Fruit fly (Drosophila melanogaster) whole organism, embryonic: Measurements from ENCODE around the gene Iris.

Experiments
- CG10267 ChIP-seq: fragments of 200-800 bp; sonication (Bioruptor generic); optimal IDR thresholded peaks from 2 replicates; lab custom pipeline; 2018; ENCODE audit warnings: missing biosample characterization, mild to moderate bottlenecking, missing genetic modification characterization, moderate library complexity
- CG11560 ChIP-seq: fragments of 200-800 bp; sonication (Bioruptor generic); IDR thresholded peaks from 3 replicates; pipeline ENCODE4 v1.3.6; 2022; ENCODE audit warnings: missing biosample characterization, missing genetic modification characterization
- CG11723 ChIP-seq: fragments of 200-800 bp; sonication (Bioruptor generic); optimal IDR thresholded peaks from 2 replicates; lab custom pipeline; 2017; ENCODE audit warnings: missing biosample characterization, mild to moderate bottlenecking, missing genetic modification characterization
- CG12744 ChIP-seq: fragments of 200-800 bp; sonication (Bioruptor generic); optimal IDR thresholded peaks from 2 replicates; lab custom pipeline; 2016; ENCODE audit warnings: missing biosample characterization, missing genetic modification characterization
- CG12942 ChIP-seq: fragments of 200-800 bp; sonication (Bioruptor generic); optimal IDR thresholded peaks from 3 replicates; lab custom pipeline; 2016; ENCODE audit warnings: missing biosample characterization, missing genetic modification characterization
- CG13123 ChIP-seq: fragments of 200-800 bp; sonication (Bioruptor generic); optimal IDR thresholded peaks from 2 replicates; lab custom pipeline; 2016; ENCODE audit warnings: missing biosample characterization, missing genetic modification characterization
- CG16813 ChIP-seq: fragments of 200-800 bp; sonication (Bioruptor generic); IDR thresholded peaks from 3 replicates; pipeline ENCODE4 v1.3.6; 2022; ENCODE audit warnings: missing biosample characterization, missing genetic modification characterization; ENCODE audit not compliant: partially characterized antibody
- CG16863 ChIP-seq: fragments of 200-800 bp; sonication (Bioruptor generic); optimal IDR thresholded peaks from 3 replicates; lab custom pipeline; 2016; ENCODE audit warnings: missing biosample characterization, missing genetic modification characterization
- CG18476 ChIP-seq: fragments of 200-800 bp; sonication (Bioruptor generic); optimal IDR thresholded peaks from 2 replicates; lab custom pipeline; 2016; ENCODE audit warnings: missing biosample characterization, mild to moderate bottlenecking, missing genetic modification characterization
- CG2199 ChIP-seq: fragments of 200-800 bp; sonication (Bioruptor generic); IDR thresholded peaks from 3 replicates; pipeline ENCODE4 v1.3.6; 2022; ENCODE audit warnings: missing biosample characterization, missing genetic modification characterization
- CG30431 ChIP-seq: fragments of 200-800 bp; sonication (Bioruptor generic); optimal IDR thresholded peaks from 2 replicates; lab custom pipeline; 2017; ENCODE audit warnings: missing biosample characterization, missing genetic modification characterization
- CG31365 ChIP-seq: fragments of 200-800 bp; sonication (Bioruptor generic); optimal IDR thresholded peaks from 2 replicates; lab custom pipeline; 2018; ENCODE audit warnings: missing biosample characterization, mild to moderate bottlenecking, missing genetic modification characterization
- CG31388 ChIP-seq: fragments of 200-800 bp; sonication (Bioruptor generic); optimal IDR thresholded peaks from 2 replicates; lab custom pipeline; 2016; ENCODE audit warnings: missing biosample characterization, missing genetic modification characterization
- CG3281 ChIP-seq: fragments of 200-800 bp; sonication (Bioruptor generic); optimal IDR thresholded peaks from 3 replicates; lab custom pipeline; 2017; ENCODE audit warnings: missing biosample characterization, mild to moderate bottlenecking, missing genetic modification characterization
- CG3847 ChIP-seq: fragments of 200-800 bp; sonication (Bioruptor generic); IDR thresholded peaks from 2 replicates; pipeline ENCODE4 v1.3.6; 2022; ENCODE audit warnings: missing biosample characterization, missing genetic modification characterization
- CG6683 ChIP-seq: fragments of 200-800 bp; sonication (Bioruptor generic); optimal IDR thresholded peaks from 2 replicates; lab custom pipeline; 2017; ENCODE audit warnings: missing biosample characterization, mild to moderate bottlenecking, missing genetic modification characterization, missing genetic modification reagents
- CG6791 ChIP-seq: fragments of 200-800 bp; sonication (Bioruptor generic); IDR thresholded peaks from 3 replicates; pipeline ENCODE4 v1.3.6; 2022; ENCODE audit warnings: missing biosample characterization, missing genetic modification characterization; ENCODE audit not compliant: partially characterized antibody
- CG9437 ChIP-seq: fragments of 200-800 bp; sonication (Bioruptor generic); optimal IDR thresholded peaks from 2 replicates; lab custom pipeline; 2018; ENCODE audit warnings: missing biosample characterization, mild to moderate bottlenecking, missing genetic modification characterization
- CG9797 ChIP-seq: fragments of 200-800 bp; sonication (Bioruptor generic); optimal IDR thresholded peaks from 3 replicates; lab custom pipeline; 2018; ENCODE audit warnings: missing biosample characterization, mild to moderate bottlenecking, missing genetic modification characterization
- CHES-1-like ChIP-seq: fragments of 200-800 bp; sonication (Bioruptor generic); optimal IDR thresholded peaks from 2 replicates; lab custom pipeline; 2016; ENCODE audit warnings: missing biosample characterization, missing genetic modification characterization
- D ChIP-seq, 2 experiments: fragments of 200-800 bp in 1 of 2; fragments of >200 bp in 1 of 2; sonication (Bioruptor generic) in 1 of 2; optimal IDR thresholded peaks; 2 replicates in 1 of 2; 3 replicates in 1 of 2; lab custom pipeline; 2017; ENCODE audit warnings: mild to moderate bottlenecking in 1 of 2, missing biosample characterization in 1 of 2, missing genetic modification characterization in 1 of 2, missing genetic modification reagents in 1 of 2
- Dip3 ChIP-seq: fragments of 200-800 bp; sonication (Bioruptor generic); optimal IDR thresholded peaks from 3 replicates; lab custom pipeline; 2016; ENCODE audit warnings: missing biosample characterization, missing genetic modification characterization
- Elba2 ChIP-seq: fragments of 200-800 bp; sonication (Bioruptor generic); optimal IDR thresholded peaks from 3 replicates; lab custom pipeline; 2016; ENCODE audit warnings: missing biosample characterization, missing genetic modification characterization
- Fer2 ChIP-seq: fragments of 200-800 bp; sonication (Bioruptor generic); optimal IDR thresholded peaks from 2 replicates; lab custom pipeline; 2018; ENCODE audit warnings: missing biosample characterization, mild to moderate bottlenecking, missing genetic modification characterization, moderate library complexity
- Hr78 ChIP-seq, 2 experiments: fragments of 200-800 bp in 1 of 2; fragments of >200 bp in 1 of 2; sonication (Bioruptor generic) in 1 of 2; optimal IDR thresholded peaks; 2 replicates each; lab custom pipeline; 2017 to 2019; ENCODE audit warnings: missing biosample characterization in 2 of 2, missing genetic modification characterization in 2 of 2, mild to moderate bottlenecking in 1 of 2, moderate library complexity in 1 of 2
- Med ChIP-seq: fragments of 200-800 bp; sonication (Bioruptor generic); peaks from one replicate; lab custom pipeline; 2016; ENCODE audit warnings: missing biosample characterization, missing genetic modification characterization, mild to moderate bottlenecking, inconsistent platforms, moderate library complexity
- NFAT ChIP-seq: fragments of 200-800 bp; sonication (Bioruptor generic); IDR thresholded peaks from 2 replicates; pipeline ENCODE4 v1.3.6; 2022; ENCODE audit warnings: missing biosample characterization, missing genetic modification characterization
- Scr ChIP-seq: fragments of 200-800 bp; sonication (Bioruptor generic); IDR thresholded peaks from 2 replicates; pipeline ENCODE4 v1.3.6; 2022; ENCODE audit warnings: missing biosample characterization, missing genetic modification characterization; ENCODE audit not compliant: partially characterized antibody
- Sry-β ChIP-seq: fragments of 200-800 bp; sonication (Bioruptor generic); optimal IDR thresholded peaks from 2 replicates; lab custom pipeline; 2018; ENCODE audit warnings: missing biosample characterization, mild to moderate bottlenecking, missing genetic modification characterization, moderate library complexity
- ab ChIP-seq: fragments of 200-800 bp; sonication (Bioruptor generic); optimal IDR thresholded peaks from 2 replicates; lab custom pipeline; 2016; ENCODE audit warnings: missing biosample characterization, missing genetic modification characterization
- ato ChIP-seq: fragments of 200-800 bp; sonication (Bioruptor generic); IDR thresholded peaks from 2 replicates; pipeline ENCODE4 v1.3.6; 2022; ENCODE audit warnings: missing biosample characterization, missing genetic modification characterization; ENCODE audit not compliant: partially characterized antibody
- bbx ChIP-seq: fragments of 200-800 bp; sonication (Bioruptor generic); IDR thresholded peaks from 2 replicates; pipeline ENCODE4 v1.3.6; 2022; ENCODE audit warnings: missing biosample characterization, missing genetic modification characterization; ENCODE audit not compliant: partially characterized antibody
- dpn ChIP-seq, 2 experiments: fragments of 200-800 bp; sonication (Bioruptor generic); optimal IDR thresholded peaks; 3 replicates each; lab custom pipeline; 2016; ENCODE audit warnings: missing biosample characterization in 2 of 2, missing genetic modification characterization in 2 of 2
- emc ChIP-seq: fragments of 200-800 bp; sonication (Bioruptor generic); optimal IDR thresholded peaks from 2 replicates; lab custom pipeline; 2016; ENCODE audit warnings: missing biosample characterization, missing genetic modification characterization
- eve ChIP-seq, 2 experiments: fragments of >200 bp; optimal IDR thresholded peaks; 2 replicates each; lab custom pipeline; 2017; ENCODE audit warnings: missing biosample characterization in 2 of 2, missing genetic modification characterization in 2 of 2
- fd3F ChIP-seq: fragments of 200-800 bp; sonication (Bioruptor generic); optimal IDR thresholded peaks from 2 replicates; lab custom pipeline; 2018; ENCODE audit warnings: missing biosample characterization, mild to moderate bottlenecking, missing genetic modification characterization, moderate library complexity
- gce ChIP-seq: fragments of 200-800 bp; sonication (Bioruptor generic); IDR thresholded peaks from 3 replicates; pipeline ENCODE4 v1.3.6; 2022; ENCODE audit warnings: missing biosample characterization, missing genetic modification characterization
- gcm2 ChIP-seq: fragments of 200-800 bp; sonication (Bioruptor generic); optimal IDR thresholded peaks from 2 replicates; lab custom pipeline; 2016; ENCODE audit warnings: missing biosample characterization, missing genetic modification characterization
- gem ChIP-seq: fragments of 200-800 bp; sonication (Bioruptor generic); optimal IDR thresholded peaks from 2 replicates; lab custom pipeline; 2019; ENCODE audit warnings: missing biosample characterization, mild to moderate bottlenecking, missing genetic modification characterization, moderate library complexity
- h ChIP-seq: fragments of >200 bp; optimal IDR thresholded peaks from 2 replicates; lab custom pipeline; 2017
- hkb ChIP-seq, 2 experiments: fragments of 200-800 bp in 1 of 2; fragments of >200 bp in 1 of 2; sonication (Bioruptor generic) in 1 of 2; IDR thresholded peaks in 1 of 2; optimal IDR thresholded peaks in 1 of 2; 2 replicates each; pipeline versions ENCODE4 v1.3.6 to Lab custom; 2017 to 2022; ENCODE audit warnings: missing biosample characterization in 1 of 2, missing genetic modification characterization in 1 of 2
- inv ChIP-seq: fragments of 200-800 bp; sonication (Bioruptor generic); IDR thresholded peaks from 2 replicates; pipeline ENCODE4 v1.3.6; 2022; ENCODE audit warnings: missing biosample characterization, missing genetic modification characterization; ENCODE audit not compliant: partially characterized antibody
- nau ChIP-seq: fragments of 200-800 bp; sonication (Bioruptor generic); optimal IDR thresholded peaks from 3 replicates; lab custom pipeline; 2017; ENCODE audit warnings: missing biosample characterization, mild to moderate bottlenecking, missing genetic modification characterization, missing genetic modification reagents
- pita ChIP-seq: fragments of 200-800 bp; sonication (Bioruptor generic); optimal IDR thresholded peaks from 2 replicates; lab custom pipeline; 2017; ENCODE audit warnings: missing biosample characterization, mild to moderate bottlenecking, missing genetic modification characterization
- repo ChIP-seq: fragments of 200-800 bp; sonication (Bioruptor generic); optimal IDR thresholded peaks from 2 replicates; lab custom pipeline; 2016; ENCODE audit warnings: missing biosample characterization, missing genetic modification characterization
- salm ChIP-seq: fragments of 200-800 bp; sonication (Bioruptor generic); optimal IDR thresholded peaks from 2 replicates; lab custom pipeline; 2018; ENCODE audit warnings: missing biosample characterization, mild to moderate bottlenecking, missing genetic modification characterization
- sna ChIP-seq: fragments of 200-800 bp; sonication (Bioruptor generic); IDR thresholded peaks from 2 replicates; pipeline ENCODE4 v1.3.6; 2022; ENCODE audit warnings: missing biosample characterization, missing genetic modification characterization; ENCODE audit not compliant: partially characterized antibody
- zen ChIP-seq: fragments of 200-800 bp; sonication (Bioruptor generic); optimal IDR thresholded peaks from 3 replicates; lab custom pipeline; 2018; ENCODE audit warnings: missing biosample characterization, mild to moderate bottlenecking, missing genetic modification characterization, moderate library complexity

The Iris gene

dm6 chr2L:1169867-1170415 lies 36.0 kb upstream of the Iris start, which contains the start of the genes CG31922 and Plap (continued):
- no peak for TF ChIP-seq D (optimal IDR thresholded peaks at IDR 0.05; lab: Kevin White, UChicago)
- TF ChIP-seq D (GFP tag; optimal IDR thresholded peaks at IDR 0.05; lab: Kevin White, UChicago) = peak; percentile 28
- TF ChIP-seq emc (GFP tag; lab: Kevin White, UChicago) = peak; percentile 29
- peak; percentile 90 for TF ChIP-seq sna
- no peak for TF ChIP-seq CG31388
- peak; percentile 96 for TF ChIP-seq Scr
- TF ChIP-seq CG16863 (GFP tag; lab: Kevin White, UChicago) = peak; percentile 63
- TF ChIP-seq CG31365 = no peak
- TF ChIP-seq NFAT (GFP tag; lab: Robert Waterston, UW) = 0 out of 2 replicates have a peak, but pooled peaks have one; percentile 30
- no peak for TF ChIP-seq nau (GFP tag; lab: Kevin White, UChicago)
- TF ChIP-seq CG13123 (GFP tag; lab: Kevin White, UChicago) = peak; percentile 47
- no peak for TF ChIP-seq gem (tag; lab: Kevin White, UChicago)
- no peak for TF ChIP-seq Sry-β (GFP tag; lab: Kevin White, UChicago)
- peak; percentile 66 for TF ChIP-seq Fer2 (tag; lab: Kevin White, UChicago)
- peak; percentile 83 for TF ChIP-seq bbx (GFP tag; lab: Robert Waterston, UW)
- peak; percentile 55 for TF ChIP-seq CG9437 (GFP tag; lab: Kevin White, UChicago)
- TF ChIP-seq gcm2 = no peak
- TF ChIP-seq CG9797 (GFP tag; lab: Kevin White, UChicago) = peak; percentile 14
- TF ChIP-seq CG3281 (GFP tag; lab: Kevin White, UChicago) = peak; percentile 63
- no peak for TF ChIP-seq pita (GFP tag; lab: Kevin White, UChicago)
- peak; percentile 60 for TF ChIP-seq CG12942 (GFP tag; lab: Kevin White, UChicago)
- peak; percentile 37 for TF ChIP-seq ab (GFP tag; lab: Kevin White, UChicago)
- peak; percentile 56 for TF ChIP-seq CHES-1-like
- no peak for TF ChIP-seq CG30431 (GFP tag; lab: Kevin White, UChicago)
- no peak for TF ChIP-seq CG2199 (GFP tag; lab: Robert Waterston, UW)
- TF ChIP-seq h = no peak
- peak; percentile 98 for TF ChIP-seq CG10267
- TF ChIP-seq CG11723 = no peak
- no peak for TF ChIP-seq eve (GFP tag; optimal IDR thresholded peaks at IDR 0.05; lab: Kevin White, UChicago)
- 0 out of 3 replicates have a peak, but pooled peaks have one; percentile 55 for TF ChIP-seq CG11560 (tag; lab: Robert Waterston, UW)
- TF ChIP-seq CG12744 (GFP tag; lab: Kevin White, UChicago) = peak; percentile 67
- no peak for TF ChIP-seq hkb (optimal IDR thresholded peaks at IDR 0.05; lab: Kevin White, UChicago)
- peak; percentile 59; the same call in 1 of the 2 replicates for TF ChIP-seq hkb (GFP tag; IDR thresholded peaks at IDR 0.05; lab: Robert Waterston, UW)
- no peak for TF ChIP-seq CG6683
- peak; percentile 94 for TF ChIP-seq CG16813 (GFP tag; lab: Robert Waterston, UW)
- TF ChIP-seq CG18476 (GFP tag; lab: Kevin White, UChicago) = peak; percentile 69
- TF ChIP-seq CG3847 (GFP tag; lab: Robert Waterston, UW) = peak; percentile 78
- no peak for TF ChIP-seq salm (tag; lab: Kevin White, UChicago)
- peak; percentile 57 for TF ChIP-seq fd3F
- peak; percentile 77; the same call in 2 of the 3 replicates for TF ChIP-seq CG6791 (GFP tag; lab: Robert Waterston, UW)
- peak; percentile 37 for TF ChIP-seq zen (tag; lab: Kevin White, UChicago)
- TF ChIP-seq Hr78 (GFP tag; optimal IDR thresholded peaks at IDR 0.05; lab: Kevin White, UChicago) = peak in 1 of 2 experiments; percentile 75
- TF ChIP-seq repo (GFP tag; lab: Kevin White, UChicago) = peak; percentile 7
- TF ChIP-seq Elba2 (GFP tag; lab: Kevin White, UChicago) = no peak
- TF ChIP-seq Med (GFP tag; lab: Kevin White, UChicago) = peak; percentile 93
- TF ChIP-seq inv (GFP tag; lab: Robert Waterston, UW) = peak; percentile 91
- peak; percentile 71 to 79 for TF ChIP-seq dpn (GFP tag; optimal IDR thresholded peaks at IDR 0.05; lab: Kevin White, UChicago)
- TF ChIP-seq Dip3 = peak; percentile 78
- peak; percentile 53 for TF ChIP-seq ato (GFP tag; lab: Robert Waterston, UW)
- no peak for TF ChIP-seq gce (GFP tag; lab: Robert Waterston, UW)
